Fruit fly (Drosophila melanogaster): ENCODE measurements around the gene CG13023.

Gene CG13023

dm6 chr3L:16956768-16957533, 29.7 kb upstream of the CG13023 start (continued):
- TF ChIP-seq Sry-β (GFP tag; optimal IDR thresholded peaks at IDR 0.05) (no peak), Atf6 (GFP tag; IDR thresholded peaks at IDR 0.05) (peak; percentile 79), luna (GFP tag; optimal IDR thresholded peaks at IDR 0.05) (no peak), CG5180 (GFP tag; optimal IDR thresholded peaks at IDR 0.05) (peak; percentile 38), Opbp (GFP tag; IDR thresholded peaks at IDR 0.05; ENCODE audit: partially characterized antibody) (0 out of 3 replicates have a peak, but pooled peaks have one; percentile 51), CG15479 (GFP tag; optimal IDR thresholded peaks at IDR 0.05) (peak; percentile 93), CG3995 (GFP tag; optimal IDR thresholded peaks at IDR 0.05) (no peak), D19B (GFP tag; optimal IDR thresholded peaks at IDR 0.05) (peak; percentile 33), BEAF-32 (GFP tag; optimal IDR thresholded peaks at IDR 0.05) (no peak), CG18011 (GFP tag; optimal IDR thresholded peaks at IDR 0.05) (peak; percentile 37), otp (GFP tag; IDR thresholded peaks at IDR 0.05) (no peak), ap (GFP tag; IDR thresholded peaks at IDR 0.05) (peak; percentile 62), croc (GFP tag; conservative IDR thresholded peaks at IDR 0.05) (peak; percentile 28; the same call in 1 of the 3 replicates), CG6689 (GFP tag; IDR thresholded peaks at IDR 0.05) (peak; percentile 75), pb (GFP tag; optimal IDR thresholded peaks at IDR 0.05) (peak; percentile 2), eyg (GFP tag; optimal IDR thresholded peaks at IDR 0.05) (peak; percentile 21), CG15073 (GFP tag; optimal IDR thresholded peaks at IDR 0.05) (no peak), HmgZ (tag; optimal IDR thresholded peaks at IDR 0.05) (peak; percentile 59), CG11723 (GFP tag; optimal IDR thresholded peaks at IDR 0.05) (no peak), Gug (GFP tag; IDR thresholded peaks at IDR 0.05) (peak; percentile 23; the same call in 2 of the 4 replicates), oc (tag; optimal IDR thresholded peaks at IDR 0.05) (peak; percentile 64), CG2116 (GFP tag; optimal IDR thresholded peaks at IDR 0.05) (no peak), shn (GFP tag; optimal IDR thresholded peaks at IDR 0.05) (peak; percentile 31), CG1792 (GFP tag; optimal IDR thresholded peaks at IDR 0.05) (no peak), cg (GFP tag; optimal IDR thresholded peaks at IDR 0.05) (peak; percentile 20), CG4424 (GFP tag; optimal IDR thresholded peaks at IDR 0.05) (peak; percentile 56), CG16779 (GFP tag; IDR thresholded peaks at IDR 0.05) (no peak), mirr (GFP tag; optimal IDR thresholded peaks at IDR 0.05) (peak; percentile 69), odd (GFP tag; optimal IDR thresholded peaks at IDR 0.05) (peak; percentile 56), CG34422 (GFP tag; IDR thresholded peaks at IDR 0.05) (peak; percentile 73), CG15269 (tag; optimal IDR thresholded peaks at IDR 0.05) (peak; percentile 86), bsh (GFP tag; optimal IDR thresholded peaks at IDR 0.05) (peak in 1 of 2 experiments; percentile 82), CG10462 (GFP tag; optimal IDR thresholded peaks at IDR 0.05) (peak; percentile 51), lola (GFP tag; optimal IDR thresholded peaks at IDR 0.05) (peak in 1 of 3 experiments; percentile 45), HLH4C (GFP tag; IDR thresholded peaks at IDR 0.05; ENCODE audit: partially characterized antibody) (no peak), Myb (GFP tag; optimal IDR thresholded peaks at IDR 0.05) (peak; percentile 1), CG9797 (GFP tag; optimal IDR thresholded peaks at IDR 0.05) (no peak), CG1602 (GFP tag; optimal IDR thresholded peaks at IDR 0.05) (peak; percentile 61), chn (GFP tag; optimal IDR thresholded peaks at IDR 0.05) (peak; percentile 32), CG12299 (tag; optimal IDR thresholded peaks at IDR 0.05) (peak; percentile 19), btn (GFP tag; optimal IDR thresholded peaks at IDR 0.05) (no peak), hkb (optimal IDR thresholded peaks at IDR 0.05) (no peak), hkb (GFP tag; IDR thresholded peaks at IDR 0.05) (peak; percentile 79), CG14441 (GFP tag; IDR thresholded peaks at IDR 0.05) (peak; percentile 75), CG2199 (GFP tag; IDR thresholded peaks at IDR 0.05) (no peak), CG12659 (GFP tag; optimal IDR thresholded peaks at IDR 0.05) (peak; percentile 72), CG15601 (tag; optimal IDR thresholded peaks at IDR 0.05) (peak; percentile 57), rib (GFP tag; IDR thresholded peaks at IDR 0.05) (peak; percentile 72), Spps (tag; optimal IDR thresholded peaks at IDR 0.05) (peak; percentile 14)
